Fruit fly (Drosophila melanogaster) whole organism, embryonic: ENCODE results near the gene CG4210.

Source experiments
- Blimp-1 ChIP-seq: fragments of 200-800 bp; sonication (Bioruptor generic); optimal IDR thresholded peaks from 3 replicates; lab custom pipeline; 2018; ENCODE audit warnings: missing biosample characterization, missing genetic modification characterization, mild to moderate bottlenecking, moderate library complexity, missing genetic modification reagents
- CG10274 ChIP-seq: fragments of 200-800 bp; sonication (Bioruptor generic); optimal IDR thresholded peaks from 3 replicates; lab custom pipeline; 2017; ENCODE audit warnings: missing biosample characterization, mild to moderate bottlenecking, missing genetic modification characterization
- CG10321 ChIP-seq: fragments of 200-800 bp; sonication (Bioruptor generic); IDR thresholded peaks from 2 replicates; pipeline ENCODE4 v1.3.6; 2022; ENCODE audit warnings: missing biosample characterization, missing genetic modification characterization
- CG10431 ChIP-seq: fragments of 200-800 bp; sonication (Bioruptor generic); optimal IDR thresholded peaks from 3 replicates; lab custom pipeline; 2018; ENCODE audit warnings: missing biosample characterization, mild to moderate bottlenecking, missing genetic modification characterization
- CG11093 ChIP-seq: fragments of 200-800 bp; sonication (Bioruptor generic); IDR thresholded peaks from 3 replicates; pipeline ENCODE4 v1.3.6; 2022; ENCODE audit warnings: missing biosample characterization, missing genetic modification characterization
- CG11398 ChIP-seq: fragments of 200-800 bp; sonication (Bioruptor generic); optimal IDR thresholded peaks from 2 replicates; lab custom pipeline; 2016; ENCODE audit warnings: missing biosample characterization, missing genetic modification characterization
- CG12299 ChIP-seq: fragments of 200-800 bp; sonication (Bioruptor generic); optimal IDR thresholded peaks from 2 replicates; lab custom pipeline; 2018; ENCODE audit warnings: missing biosample characterization, mild to moderate bottlenecking, missing genetic modification characterization
- CG13424 ChIP-seq: fragments of 200-800 bp; sonication (Bioruptor generic); optimal IDR thresholded peaks from 2 replicates; lab custom pipeline; 2019; ENCODE audit warnings: missing biosample characterization, mild to moderate bottlenecking, missing genetic modification characterization, moderate library complexity
- CG14050 ChIP-seq: fragments of 200-800 bp; sonication (Bioruptor generic); IDR thresholded peaks from 3 replicates; pipeline ENCODE4 v1.3.6; 2022; ENCODE audit warnings: missing biosample characterization, missing genetic modification characterization
- CG14860 ChIP-seq: fragments of 200-800 bp; sonication (Bioruptor generic); IDR thresholded peaks from 3 replicates; pipeline ENCODE4 v1.3.6; 2022; ENCODE audit warnings: missing biosample characterization, missing genetic modification characterization; ENCODE audit not compliant: partially characterized antibody
- CG15073 ChIP-seq: fragments of 200-800 bp; sonication (Bioruptor generic); optimal IDR thresholded peaks from 2 replicates; lab custom pipeline; 2016; ENCODE audit warnings: missing biosample characterization, missing genetic modification characterization
- CG18011 ChIP-seq: fragments of 200-800 bp; sonication (Bioruptor generic); optimal IDR thresholded peaks from 2 replicates; lab custom pipeline; 2017; ENCODE audit warnings: missing biosample characterization, missing genetic modification characterization, mild to moderate bottlenecking, moderate library complexity, missing genotype
- CG18599 ChIP-seq: fragments of 200-800 bp; sonication (Bioruptor generic); optimal IDR thresholded peaks from 3 replicates; lab custom pipeline; 2017; ENCODE audit warnings: missing biosample characterization, missing genetic modification characterization, mild to moderate bottlenecking, moderate library complexity, missing genetic modification reagents
- CG31224 ChIP-seq: fragments of 200-800 bp; sonication (Bioruptor generic); IDR thresholded peaks from 2 replicates; pipeline ENCODE4 v1.3.6; 2022; ENCODE audit warnings: missing biosample characterization, missing genetic modification characterization
- CG33213 ChIP-seq: fragments of 200-800 bp; sonication (Bioruptor generic); optimal IDR thresholded peaks from 3 replicates; lab custom pipeline; 2016; ENCODE audit warnings: missing biosample characterization, missing genetic modification characterization
- CG34376 ChIP-seq: fragments of 200-800 bp; sonication (Bioruptor generic); optimal IDR thresholded peaks from 2 replicates; lab custom pipeline; 2018; ENCODE audit warnings: missing biosample characterization, mild to moderate bottlenecking, missing genetic modification characterization
- CG4328 ChIP-seq: fragments of 200-800 bp; sonication (Bioruptor generic); optimal IDR thresholded peaks from 3 replicates; lab custom pipeline; 2017; ENCODE audit warnings: missing biosample characterization, missing genetic modification reagents, missing genetic modification characterization
- CG7745 ChIP-seq: fragments of 200-800 bp; sonication (Bioruptor generic); optimal IDR thresholded peaks from 2 replicates; lab custom pipeline; 2018; ENCODE audit warnings: missing biosample characterization, mild to moderate bottlenecking, missing genetic modification characterization, moderate library complexity
- CHES-1-like ChIP-seq: fragments of 200-800 bp; sonication (Bioruptor generic); optimal IDR thresholded peaks from 2 replicates; lab custom pipeline; 2016; ENCODE audit warnings: missing biosample characterization, missing genetic modification characterization
- Dfd ChIP-seq, 2 experiments: fragments of >200 bp; optimal IDR thresholded peaks; 2 replicates each; lab custom pipeline; 2017; ENCODE audit warnings: missing biosample characterization in 2 of 2, missing genetic modification characterization in 2 of 2
- Dp ChIP-seq: fragments of 200-800 bp; sonication (Bioruptor generic); optimal IDR thresholded peaks from 2 replicates; lab custom pipeline; 2018; ENCODE audit warnings: missing biosample characterization, mild to moderate bottlenecking, missing genetic modification characterization, moderate library complexity
- Dref ChIP-seq: fragments of 200-800 bp; sonication (Bioruptor generic); IDR thresholded peaks from 2 replicates; pipeline ENCODE4 v1.3.6; 2022; ENCODE audit warnings: missing biosample characterization, missing genetic modification characterization
- HHEX ChIP-seq: fragments of 200-800 bp; sonication (Bioruptor generic); optimal IDR thresholded peaks from 3 replicates; lab custom pipeline; 2017; ENCODE audit warnings: missing biosample characterization, mild to moderate bottlenecking, missing genetic modification characterization, missing genetic modification reagents
- Lhr ChIP-seq: fragments of 200-800 bp; sonication (Bioruptor generic); optimal IDR thresholded peaks from 3 replicates; lab custom pipeline; 2017; ENCODE audit warnings: mild to moderate bottlenecking, missing biosample characterization, missing genetic modification reagents, missing genetic modification characterization
- MBD-R2 ChIP-seq: fragments of 200-800 bp; sonication (Bioruptor generic); IDR thresholded peaks from 2 replicates; pipeline ENCODE4 v1.3.6; 2022; ENCODE audit warnings: missing biosample characterization, missing genetic modification characterization
- MESR4 ChIP-seq: fragments of 200-800 bp; sonication (Bioruptor generic); optimal IDR thresholded peaks from 2 replicates; lab custom pipeline; 2018; ENCODE audit warnings: missing biosample characterization, mild to moderate bottlenecking, missing genetic modification characterization, moderate library complexity
- Myb ChIP-seq: fragments of 200-800 bp; sonication (Bioruptor generic); optimal IDR thresholded peaks from 2 replicates; lab custom pipeline; 2016; ENCODE audit warnings: missing biosample characterization, missing genetic modification characterization
- Neu2 ChIP-seq: fragments of 200-800 bp; sonication (Bioruptor generic); optimal IDR thresholded peaks from 3 replicates; lab custom pipeline; 2016; ENCODE audit warnings: missing biosample characterization, missing genetic modification characterization, borderline replicate concordance
- Ravus ChIP-seq: fragments of 200-800 bp; sonication (Bioruptor generic); IDR thresholded peaks from 2 replicates; pipeline ENCODE4 v1.3.6; 2022; ENCODE audit warnings: missing biosample characterization, missing genetic modification characterization
- Sry-β ChIP-seq: fragments of 200-800 bp; sonication (Bioruptor generic); optimal IDR thresholded peaks from 2 replicates; lab custom pipeline; 2018; ENCODE audit warnings: missing biosample characterization, mild to moderate bottlenecking, missing genetic modification characterization, moderate library complexity
- Trl ChIP-seq, 3 experiments: fragments of >200 bp in 2 of 3; fragments of 200-800 bp in 1 of 3; sonication (Bioruptor generic) in 1 of 3; optimal IDR thresholded peaks; 2 replicates in 1 of 3; 3 replicates in 2 of 3; lab custom pipeline; 2016 to 2017; ENCODE audit warnings: missing biosample characterization in 1 of 3, missing genetic modification characterization in 1 of 3
- ab ChIP-seq: fragments of 200-800 bp; sonication (Bioruptor generic); optimal IDR thresholded peaks from 2 replicates; lab custom pipeline; 2016; ENCODE audit warnings: missing biosample characterization, missing genetic modification characterization
- bbx ChIP-seq: fragments of 200-800 bp; sonication (Bioruptor generic); IDR thresholded peaks from 2 replicates; pipeline ENCODE4 v1.3.6; 2022; ENCODE audit warnings: missing biosample characterization, missing genetic modification characterization; ENCODE audit not compliant: partially characterized antibody
- bowl ChIP-seq: fragments of 200-800 bp; sonication (Bioruptor generic); IDR thresholded peaks from 2 replicates; pipeline ENCODE4 v1.3.6; 2022; ENCODE audit warnings: missing biosample characterization, missing genetic modification characterization
- cato ChIP-seq: fragments of 200-800 bp; sonication (Bioruptor generic); optimal IDR thresholded peaks from 2 replicates; lab custom pipeline; 2016; ENCODE audit warnings: missing biosample characterization, missing genetic modification characterization, borderline replicate concordance
- croc ChIP-seq: fragments of 200-800 bp; sonication (Bioruptor generic); conservative IDR thresholded peaks from 3 replicates; pipeline ENCODE4 v1.3.6; 2022; ENCODE audit warnings: missing biosample characterization, missing genetic modification characterization
- dan ChIP-seq: fragments of 200-800 bp; sonication (Bioruptor generic); IDR thresholded peaks from 2 replicates; pipeline ENCODE4 v1.3.6; 2022; ENCODE audit warnings: missing biosample characterization, missing genetic modification characterization
- fd64A ChIP-seq: fragments of 200-800 bp; sonication (Bioruptor generic); optimal IDR thresholded peaks from 3 replicates; lab custom pipeline; 2018; ENCODE audit warnings: missing biosample characterization, mild to moderate bottlenecking, missing genetic modification characterization
- hb ChIP-seq: fragments of 200-800 bp; sonication (Bioruptor generic); IDR thresholded peaks from 3 replicates; pipeline ENCODE4 v1.3.6; 2022; ENCODE audit warnings: missing biosample characterization, missing genetic modification characterization; ENCODE audit not compliant: partially characterized antibody
- insv ChIP-seq, 2 experiments: fragments of 200-800 bp; sonication (Bioruptor generic); optimal IDR thresholded peaks; 3 replicates each; lab custom pipeline; 2016 to 2018; ENCODE audit warnings: missing biosample characterization in 2 of 2, missing genetic modification characterization in 2 of 2
- ken ChIP-seq: fragments of 200-800 bp; sonication (Bioruptor generic); IDR thresholded peaks from 3 replicates; pipeline ENCODE4 v1.3.6; 2022; ENCODE audit warnings: missing biosample characterization, missing genetic modification characterization
- lilli ChIP-seq: fragments of 200-800 bp; sonication (Bioruptor generic); optimal IDR thresholded peaks from 3 replicates; lab custom pipeline; 2016; ENCODE audit warnings: missing biosample characterization, missing genetic modification characterization
- p53 ChIP-seq: fragments of 200-800 bp; sonication (Bioruptor generic); optimal IDR thresholded peaks from 2 replicates; lab custom pipeline; 2016; ENCODE audit warnings: missing biosample characterization, missing genetic modification characterization
- pan ChIP-seq, 4 experiments: fragments of >200 bp in 3 of 4; fragments of 200-800 bp in 1 of 4; sonication (Bioruptor generic) in 1 of 4; optimal IDR thresholded peaks in 3 of 4; IDR thresholded peaks in 1 of 4; 2 replicates each; pipeline versions ENCODE4 v1.3.6 to Lab custom; 2017 to 2022; ENCODE audit warnings: missing biosample characterization in 2 of 4, missing genetic modification characterization in 2 of 4, mixed read lengths in 1 of 4
- scrt ChIP-seq: fragments of 200-800 bp; sonication (Bioruptor generic); optimal IDR thresholded peaks from 2 replicates; lab custom pipeline; 2018; ENCODE audit warnings: missing biosample characterization, mild to moderate bottlenecking, missing genetic modification characterization, moderate library complexity
- sens-2 ChIP-seq: fragments of 200-800 bp; sonication (Bioruptor generic); IDR thresholded peaks from 2 replicates; pipeline ENCODE4 v1.3.6; 2022; ENCODE audit warnings: missing biosample characterization, missing genetic modification characterization
- zfh1 ChIP-seq: fragments of 200-800 bp; sonication (Bioruptor generic); IDR thresholded peaks from 3 replicates; pipeline ENCODE4 v1.3.6; 2022; ENCODE audit warnings: missing biosample characterization, missing genetic modification characterization

The CG4210 gene

DNA sequence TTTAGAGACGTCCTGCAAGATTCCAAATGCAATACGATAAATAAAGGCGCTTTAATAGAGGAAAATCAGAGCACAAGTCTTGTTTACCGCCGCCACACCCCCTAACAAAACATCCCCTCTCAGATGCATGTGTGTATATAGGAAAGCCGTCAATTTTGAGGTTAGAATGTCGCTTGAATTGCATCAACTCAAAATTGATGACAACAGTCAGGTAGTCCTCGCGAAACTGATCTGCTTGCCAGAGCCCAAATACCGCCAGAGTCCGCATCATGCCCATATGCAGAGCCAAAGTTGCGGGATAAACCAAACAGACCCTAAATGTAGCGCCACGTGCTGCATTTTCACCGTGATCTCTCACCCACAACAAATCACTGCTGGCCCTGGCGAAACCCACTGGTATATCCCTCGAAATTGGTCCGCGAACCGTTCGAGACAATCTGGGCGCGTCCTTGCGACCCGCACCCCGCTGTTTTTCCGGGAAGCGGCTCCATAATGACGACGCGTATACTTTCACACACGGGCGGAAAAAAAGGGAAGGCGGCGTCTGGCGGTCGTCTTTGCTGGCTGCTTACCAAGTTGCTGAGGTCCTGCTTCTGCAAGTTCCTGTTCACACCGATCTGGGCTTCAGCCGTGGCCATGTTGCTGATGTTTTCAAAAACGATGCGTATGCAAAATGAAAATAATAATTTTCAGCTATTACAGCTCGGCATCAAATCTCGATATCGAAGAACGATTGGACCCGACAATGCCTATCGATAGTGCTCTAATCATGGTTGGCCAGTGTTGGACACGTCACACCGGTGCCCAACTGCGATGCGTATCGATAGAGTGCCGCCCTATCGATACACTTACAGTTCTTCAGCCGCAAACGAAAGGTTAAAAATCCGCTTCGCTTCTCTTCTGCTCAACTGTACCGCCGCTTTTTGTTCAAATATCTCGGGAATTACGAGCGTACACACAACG, 49.2 kb downstream of the CG4210 start, which contains the start of the genes eIF2gamma and Set:
TSS of gene eIF2gamma (minus strand) at position 749 of the 963 bp plus-strand sequence.
TSS of gene Set (plus strand) at position 843 of the 963 bp plus-strand sequence.
- TF ChIP-seq Blimp-1 (GFP tag; lab: Kevin White, UChicago) (no peak), hb (GFP tag; lab: Robert Waterston, UW) (peak; percentile 98), cato (GFP tag; lab: Kevin White, UChicago) (no peak), CG34376 (GFP tag; lab: Kevin White, UChicago) (peak; percentile 39), CG13424 (tag; lab: Kevin White, UChicago) (no peak), Ravus (GFP tag; lab: Robert Waterston, UW) (no peak), CG18011 (GFP tag; lab: Kevin White, UChicago) (no peak), CHES-1-like (GFP tag; lab: Kevin White, UChicago) (peak; percentile 43), bowl (GFP tag; lab: Robert Waterston, UW) (no peak), MESR4 (GFP tag; lab: Kevin White, UChicago) (peak; percentile 53), CG31224 (GFP tag; lab: Robert Waterston, UW) (no peak), ken (GFP tag; lab: Robert Waterston, UW) (no peak), Trl (optimal IDR thresholded peaks at IDR 0.05; lab: Kevin White, UChicago) (no peak), Trl (GFP tag; optimal IDR thresholded peaks at IDR 0.05; lab: Kevin White, UChicago) (peak; percentile 40), CG14860 (peak; percentile 96), fd64A (GFP tag; lab: Kevin White, UChicago) (no peak), zfh1 (GFP tag; lab: Robert Waterston, UW) (no peak), Sry-β (GFP tag; lab: Kevin White, UChicago) (no peak), dan (no peak), bbx (peak; percentile 99), CG10431 (GFP tag; lab: Kevin White, UChicago) (peak; percentile 15), CG33213 (GFP tag; lab: Kevin White, UChicago) (peak; percentile 3), Dp (GFP tag; lab: Kevin White, UChicago) (peak; percentile 69), HHEX (GFP tag; lab: Kevin White, UChicago) (no peak), CG10274 (GFP tag; lab: Kevin White, UChicago) (no peak), CG14050 (no peak), lilli (GFP tag; lab: Kevin White, UChicago) (peak; percentile 63), scrt (no peak), sens-2 (GFP tag; lab: Robert Waterston, UW) (0 out of 2 replicates have a peak, but pooled peaks have one; percentile 5), Myb (peak; percentile 59), CG4328 (GFP tag; lab: Kevin White, UChicago) (no peak), insv (GFP tag; optimal IDR thresholded peaks at IDR 0.05; lab: Kevin White, UChicago) (peak in 1 of 2 experiments; percentile 4), Dref (peak; percentile 100), CG15073 (GFP tag; lab: Kevin White, UChicago) (no peak), CG10321 (GFP tag; lab: Robert Waterston, UW) (no peak), CG12299 (tag; lab: Kevin White, UChicago) (no peak), p53 (GFP tag; lab: Kevin White, UChicago) (peak; percentile 5), CG11398 (GFP tag; lab: Kevin White, UChicago) (no peak), CG18599 (GFP tag; lab: Kevin White, UChicago) (no peak), Neu2 (GFP tag; lab: Kevin White, UChicago) (no peak), CG7745 (tag; lab: Kevin White, UChicago) (no peak), croc (no peak), Lhr (GFP tag; lab: Kevin White, UChicago) (no peak), pan (optimal IDR thresholded peaks at IDR 0.05; lab: Kevin White, UChicago) (no peak), pan (GFP tag; optimal IDR thresholded peaks at IDR 0.05 in 1 of 2, IDR thresholded peaks at IDR 0.05 in 1 of 2) (peak in 1 of 2 experiments; percentile 20), CG11093 (no peak), Dfd (GFP tag; optimal IDR thresholded peaks at IDR 0.05; lab: Kevin White, UChicago) (no peak), ab (GFP tag; lab: Kevin White, UChicago) (no peak), MBD-R2 (peak; percentile 88)
